Fruit fly (Drosophila melanogaster) whole organism, embryonic: ENCODE data around the gene Svil.

ENCODE experiments used
- Adf1 ChIP-seq: fragments of 200-800 bp; sonication (Bioruptor generic); IDR thresholded peaks from 2 replicates; pipeline ENCODE4 v1.3.6; 2022; ENCODE audit warnings: missing biosample characterization, missing genetic modification characterization
- Awh ChIP-seq: fragments of 200-800 bp; sonication (Bioruptor generic); IDR thresholded peaks from 2 replicates; pipeline ENCODE4, ENCODE4 v1.3.6; 2022; ENCODE audit warnings: missing biosample characterization, missing genetic modification characterization
- C15 ChIP-seq: fragments of 200-800 bp; sonication (Bioruptor generic); IDR thresholded peaks from 3 replicates; pipeline ENCODE4 v1.3.6; 2022; ENCODE audit warnings: missing biosample characterization, missing genetic modification characterization
- CG10543 ChIP-seq: fragments of 200-800 bp; sonication (Bioruptor generic); optimal IDR thresholded peaks from 3 replicates; lab custom pipeline; 2017; ENCODE audit warnings: missing biosample characterization, mild to moderate bottlenecking, missing genetic modification characterization, moderate library complexity
- CG11093 ChIP-seq: fragments of 200-800 bp; sonication (Bioruptor generic); IDR thresholded peaks from 3 replicates; pipeline ENCODE4 v1.3.6; 2022; ENCODE audit warnings: missing biosample characterization, missing genetic modification characterization
- CG11504 ChIP-seq: fragments of 200-800 bp; sonication (Bioruptor generic); optimal IDR thresholded peaks from 3 replicates; lab custom pipeline; 2019; ENCODE audit warnings: missing biosample characterization, mild to moderate bottlenecking, missing genetic modification characterization, moderate library complexity
- CG15601 ChIP-seq: fragments of 200-800 bp; sonication (Bioruptor generic); optimal IDR thresholded peaks from 3 replicates; lab custom pipeline; 2019; ENCODE audit warnings: missing biosample characterization, mild to moderate bottlenecking, missing genetic modification characterization, moderate library complexity
- CG2116 ChIP-seq: fragments of 200-800 bp; sonication (Bioruptor generic); optimal IDR thresholded peaks from 3 replicates; lab custom pipeline; 2018; ENCODE audit warnings: missing biosample characterization, mild to moderate bottlenecking, missing genetic modification characterization
- CG2199 ChIP-seq: fragments of 200-800 bp; sonication (Bioruptor generic); IDR thresholded peaks from 3 replicates; pipeline ENCODE4 v1.3.6; 2022; ENCODE audit warnings: missing biosample characterization, missing genetic modification characterization
- CG2202 ChIP-seq: fragments of 200-800 bp; sonication (Bioruptor generic); optimal IDR thresholded peaks from 2 replicates; lab custom pipeline; 2018; ENCODE audit warnings: missing biosample characterization, mild to moderate bottlenecking, missing genetic modification characterization
- CG34376 ChIP-seq: fragments of 200-800 bp; sonication (Bioruptor generic); optimal IDR thresholded peaks from 2 replicates; lab custom pipeline; 2018; ENCODE audit warnings: missing biosample characterization, mild to moderate bottlenecking, missing genetic modification characterization
- CG3847 ChIP-seq: fragments of 200-800 bp; sonication (Bioruptor generic); IDR thresholded peaks from 2 replicates; pipeline ENCODE4 v1.3.6; 2022; ENCODE audit warnings: missing biosample characterization, missing genetic modification characterization
- CG6765 ChIP-seq: fragments of 200-800 bp; sonication (Bioruptor generic); optimal IDR thresholded peaks from 3 replicates; lab custom pipeline; 2017; ENCODE audit warnings: missing biosample characterization, mild to moderate bottlenecking, missing genetic modification characterization
- CG6854 ChIP-seq: fragments of 200-800 bp; sonication (Bioruptor generic); optimal IDR thresholded peaks from 3 replicates; lab custom pipeline; 2017; ENCODE audit warnings: missing biosample characterization, mild to moderate bottlenecking, missing genetic modification characterization
- CG7556 ChIP-seq: fragments of 200-800 bp; sonication (Bioruptor generic); optimal IDR thresholded peaks from 2 replicates; lab custom pipeline; 2017; ENCODE audit warnings: missing biosample characterization, mild to moderate bottlenecking, missing genetic modification characterization
- CG7928 ChIP-seq: fragments of 200-800 bp; sonication (Bioruptor generic); optimal IDR thresholded peaks from 2 replicates; lab custom pipeline; 2017; ENCODE audit warnings: missing biosample characterization, mild to moderate bottlenecking, missing genetic modification characterization
- CG7963 ChIP-seq: fragments of 200-800 bp; sonication (Bioruptor generic); IDR thresholded peaks from 3 replicates; pipeline ENCODE4 v1.3.6; 2022; ENCODE audit warnings: missing biosample characterization, missing genetic modification characterization; ENCODE audit not compliant: partially characterized antibody
- CG8944 ChIP-seq: fragments of 200-800 bp; sonication (Bioruptor generic); optimal IDR thresholded peaks from 3 replicates; lab custom pipeline; 2016; ENCODE audit warnings: missing biosample characterization, missing genetic modification characterization
- CG9817 ChIP-seq: fragments of 200-800 bp; sonication (Bioruptor generic); optimal IDR thresholded peaks from 2 replicates; lab custom pipeline; 2018; ENCODE audit warnings: missing biosample characterization, mild to moderate bottlenecking, missing genetic modification characterization, moderate library complexity
- CoRest ChIP-seq: fragments of 200-800 bp; sonication (Bioruptor generic); optimal IDR thresholded peaks from 3 replicates; lab custom pipeline; 2018; ENCODE audit warnings: missing biosample characterization, mild to moderate bottlenecking, missing genetic modification characterization, moderate library complexity
- Dll ChIP-seq: fragments of 200-800 bp; sonication (Bioruptor generic); IDR thresholded peaks from 4 replicates; pipeline ENCODE4 v1.3.6; 2022; ENCODE audit warnings: missing biosample characterization, missing genetic modification characterization; ENCODE audit not compliant: partially characterized antibody
- Dp ChIP-seq: fragments of 200-800 bp; sonication (Bioruptor generic); optimal IDR thresholded peaks from 2 replicates; lab custom pipeline; 2018; ENCODE audit warnings: missing biosample characterization, mild to moderate bottlenecking, missing genetic modification characterization, moderate library complexity
- ERR ChIP-seq: fragments of 200-800 bp; sonication (Bioruptor generic); optimal IDR thresholded peaks from 2 replicates; lab custom pipeline; 2016; ENCODE audit warnings: missing biosample characterization, missing genetic modification characterization
- HHEX ChIP-seq: fragments of 200-800 bp; sonication (Bioruptor generic); optimal IDR thresholded peaks from 3 replicates; lab custom pipeline; 2017; ENCODE audit warnings: missing biosample characterization, mild to moderate bottlenecking, missing genetic modification characterization, missing genetic modification reagents
- Hand ChIP-seq: fragments of 200-800 bp; sonication (Bioruptor generic); optimal IDR thresholded peaks from 2 replicates; lab custom pipeline; 2017; ENCODE audit warnings: mild to moderate bottlenecking, missing biosample characterization, missing genetic modification reagents, missing genetic modification characterization
- HmgZ ChIP-seq: fragments of 200-800 bp; sonication (Bioruptor generic); optimal IDR thresholded peaks from 2 replicates; lab custom pipeline; 2018; ENCODE audit warnings: missing biosample characterization, mild to moderate bottlenecking, missing genetic modification characterization
- Jarid2 ChIP-seq: fragments of 200-800 bp; sonication (Bioruptor generic); optimal IDR thresholded peaks from 3 replicates; lab custom pipeline; 2017; ENCODE audit warnings: mild to moderate bottlenecking, missing biosample characterization, missing genetic modification reagents, missing genetic modification characterization
- NFAT ChIP-seq: fragments of 200-800 bp; sonication (Bioruptor generic); IDR thresholded peaks from 2 replicates; pipeline ENCODE4 v1.3.6; 2022; ENCODE audit warnings: missing biosample characterization, missing genetic modification characterization
- NK7.1 ChIP-seq: fragments of 200-800 bp; sonication (Bioruptor generic); optimal IDR thresholded peaks from 3 replicates; lab custom pipeline; 2016; ENCODE audit warnings: missing biosample characterization, missing genetic modification characterization
- Sox100B ChIP-seq: fragments of 200-800 bp; sonication (Bioruptor generic); optimal IDR thresholded peaks from 3 replicates; lab custom pipeline; 2018; ENCODE audit warnings: missing biosample characterization, mild to moderate bottlenecking, missing genetic modification characterization
- Trl ChIP-seq, 3 experiments: fragments of >200 bp in 2 of 3; fragments of 200-800 bp in 1 of 3; sonication (Bioruptor generic) in 1 of 3; optimal IDR thresholded peaks; 2 replicates in 1 of 3; 3 replicates in 2 of 3; lab custom pipeline; 2016 to 2017; ENCODE audit warnings: missing biosample characterization in 1 of 3, missing genetic modification characterization in 1 of 3
- ac ChIP-seq: fragments of 200-800 bp; sonication (Bioruptor generic); optimal IDR thresholded peaks from 3 replicates; lab custom pipeline; 2017; ENCODE audit warnings: missing biosample characterization, mild to moderate bottlenecking, missing genetic modification characterization
- az2 ChIP-seq: fragments of 200-800 bp; sonication (Bioruptor generic); optimal IDR thresholded peaks from 3 replicates; lab custom pipeline; 2016; ENCODE audit warnings: missing biosample characterization, missing genetic modification characterization
- esg ChIP-seq: fragments of 200-800 bp; sonication (Bioruptor generic); conservative IDR thresholded peaks from 2 replicates; pipeline ENCODE4 v1.3.6; 2022; ENCODE audit warnings: missing biosample characterization, missing genetic modification characterization
- fd96Cb ChIP-seq: fragments of 200-800 bp; sonication (Bioruptor generic); optimal IDR thresholded peaks from 2 replicates; lab custom pipeline; 2018; ENCODE audit warnings: missing biosample characterization, mild to moderate bottlenecking, missing genetic modification characterization, moderate library complexity
- gem ChIP-seq: fragments of 200-800 bp; sonication (Bioruptor generic); optimal IDR thresholded peaks from 2 replicates; lab custom pipeline; 2019; ENCODE audit warnings: missing biosample characterization, mild to moderate bottlenecking, missing genetic modification characterization, moderate library complexity
- gro ChIP-seq: fragments of 200-800 bp; sonication (Bioruptor generic); optimal IDR thresholded peaks from 2 replicates; lab custom pipeline; 2016; ENCODE audit warnings: missing biosample characterization, missing genetic modification characterization
- her ChIP-seq: fragments of 200-800 bp; sonication (Bioruptor generic); optimal IDR thresholded peaks from 2 replicates; lab custom pipeline; 2016; ENCODE audit warnings: missing biosample characterization, missing genetic modification characterization
- insv ChIP-seq, 2 experiments: fragments of 200-800 bp; sonication (Bioruptor generic); optimal IDR thresholded peaks; 3 replicates each; lab custom pipeline; 2016 to 2018; ENCODE audit warnings: missing biosample characterization in 2 of 2, missing genetic modification characterization in 2 of 2
- jigr1 ChIP-seq: fragments of 200-800 bp; sonication (Bioruptor generic); IDR thresholded peaks from 3 replicates; pipeline ENCODE4 v1.3.6; 2022; ENCODE audit warnings: missing biosample characterization, missing genetic modification characterization
- kay ChIP-seq: fragments of 200-800 bp; sonication (Bioruptor generic); optimal IDR thresholded peaks from 2 replicates; lab custom pipeline; 2016; ENCODE audit warnings: missing biosample characterization, missing genetic modification characterization
- knrl ChIP-seq: fragments of 200-800 bp; sonication (Bioruptor generic); IDR thresholded peaks from 3 replicates; pipeline ENCODE4 v1.3.6; 2022; ENCODE audit warnings: missing biosample characterization, missing genetic modification characterization; ENCODE audit not compliant: partially characterized antibody
- odd ChIP-seq: fragments of 200-800 bp; sonication (Bioruptor generic); optimal IDR thresholded peaks from 2 replicates; lab custom pipeline; 2017; ENCODE audit warnings: missing biosample characterization, mild to moderate bottlenecking, missing genetic modification characterization
- pan ChIP-seq, 4 experiments: fragments of >200 bp in 3 of 4; fragments of 200-800 bp in 1 of 4; sonication (Bioruptor generic) in 1 of 4; optimal IDR thresholded peaks in 3 of 4; IDR thresholded peaks in 1 of 4; 2 replicates each; pipeline versions ENCODE4 v1.3.6 to Lab custom; 2017 to 2022; ENCODE audit warnings: missing biosample characterization in 2 of 4, missing genetic modification characterization in 2 of 4, mixed read lengths in 1 of 4
- sqz ChIP-seq: fragments of 200-800 bp; sonication (Bioruptor generic); optimal IDR thresholded peaks from 3 replicates; lab custom pipeline; 2018; ENCODE audit warnings: missing biosample characterization, mild to moderate bottlenecking, missing genetic modification characterization
- tap ChIP-seq: fragments of 200-800 bp; optimal IDR thresholded peaks from 3 replicates; lab custom pipeline; 2019; ENCODE audit warnings: missing biosample characterization, mild to moderate bottlenecking, missing genetic modification characterization, moderate library complexity
- trh ChIP-seq: fragments of 200-800 bp; sonication (Bioruptor generic); optimal IDR thresholded peaks from 2 replicates; lab custom pipeline; 2016; ENCODE audit warnings: missing biosample characterization, missing genetic modification characterization
- vfl ChIP-seq: fragments of 200-800 bp; sonication (Bioruptor generic); optimal IDR thresholded peaks from 2 replicates; lab custom pipeline; 2016; ENCODE audit warnings: missing biosample characterization, missing genetic modification characterization

The Svil gene

DNA sequence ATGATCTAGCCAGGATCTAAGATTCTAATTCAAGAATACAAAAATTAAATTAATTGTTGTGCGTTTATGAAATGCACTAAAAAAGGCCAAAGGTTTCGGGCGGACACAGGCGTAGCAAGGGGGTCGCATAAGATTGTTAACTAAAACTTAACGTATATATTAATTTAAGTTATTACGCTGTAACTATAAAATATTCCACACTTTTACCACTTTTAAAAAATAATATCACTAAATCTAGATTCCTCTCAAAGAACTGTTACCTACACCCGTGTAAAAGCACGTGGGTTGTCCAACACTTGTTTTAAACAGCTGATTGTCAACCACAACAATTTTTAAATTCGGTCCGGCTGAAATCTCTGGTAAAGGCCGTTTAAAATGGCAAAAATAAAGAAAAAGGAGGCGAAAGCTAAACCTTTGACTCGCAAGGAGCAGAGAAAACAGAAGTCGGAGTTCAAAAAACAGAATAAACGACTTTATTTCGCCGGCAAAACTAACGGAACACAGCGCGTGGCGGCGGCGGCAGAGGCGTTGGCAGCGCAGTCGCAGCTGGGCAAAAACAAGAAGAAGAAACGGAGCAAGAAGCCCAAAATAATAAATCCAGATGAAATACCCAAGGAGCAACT lies 3.9 kb upstream of the Svil start, which contains the start of the genes mRpL23 and CG9004 (continued):
- TF ChIP-seq CG2202 (tag; lab: Kevin White, UChicago) (peak; percentile 98), trh (GFP tag; lab: Kevin White, UChicago) (peak; percentile 99), Sox100B (GFP tag; lab: Kevin White, UChicago) (peak; percentile 97), CG6854 (peak; percentile 96), CG9817 (tag; lab: Kevin White, UChicago) (peak; percentile 99), insv (GFP tag; optimal IDR thresholded peaks at IDR 0.05; lab: Kevin White, UChicago) (peak; percentile 54 to 76), CG3847 (GFP tag; lab: Robert Waterston, UW) (peak; percentile 100), C15 (GFP tag; lab: Robert Waterston, UW) (peak; percentile 99), CG7556 (GFP tag; lab: Kevin White, UChicago) (peak; percentile 98), CG10543 (GFP tag; lab: Kevin White, UChicago) (peak; percentile 97), CG11504 (tag; lab: Kevin White, UChicago) (peak; percentile 98), CG2116 (GFP tag; lab: Kevin White, UChicago) (peak; percentile 91), jigr1 (GFP tag; lab: Robert Waterston, UW) (peak; percentile 99), CG15601 (tag; lab: Kevin White, UChicago) (peak; percentile 97), CoRest (tag; lab: Kevin White, UChicago) (peak; percentile 99), HmgZ (peak; percentile 99), Dll (0 out of 4 replicates have a peak, but pooled peaks have one; percentile 53), pan (optimal IDR thresholded peaks at IDR 0.05; lab: Kevin White, UChicago) (no peak), pan (GFP tag; optimal IDR thresholded peaks at IDR 0.05 in 1 of 2, IDR thresholded peaks at IDR 0.05 in 1 of 2) (peak in 1 of 2 experiments; percentile 100), NFAT (GFP tag; lab: Robert Waterston, UW) (peak; percentile 100), CG6765 (GFP tag; lab: Kevin White, UChicago) (peak; percentile 97), odd (GFP tag; lab: Kevin White, UChicago) (peak; percentile 97), ac (GFP tag; lab: Kevin White, UChicago) (peak; percentile 95), esg (GFP tag; lab: Robert Waterston, UW) (peak; percentile 100), sqz (GFP tag; lab: Kevin White, UChicago) (peak; percentile 97), CG2199 (GFP tag; lab: Robert Waterston, UW) (peak; percentile 99), CG34376 (GFP tag; lab: Kevin White, UChicago) (peak; percentile 99), NK7.1 (GFP tag; lab: Kevin White, UChicago) (peak; percentile 97), fd96Cb (peak; percentile 99), HHEX (peak; percentile 99), az2 (GFP tag; lab: Kevin White, UChicago) (peak; percentile 99), her (GFP tag; lab: Kevin White, UChicago) (peak; percentile 94), CG7928 (peak; percentile 82), CG7963 (GFP tag; lab: Robert Waterston, UW) (no peak), vfl (GFP tag; lab: Kevin White, UChicago) (peak; percentile 99), gro (peak; percentile 99), kay (peak; percentile 99), Hand (GFP tag; lab: Kevin White, UChicago) (peak; percentile 93), Jarid2 (GFP tag; lab: Kevin White, UChicago) (peak; percentile 89), knrl (peak; percentile 34; the same call in 1 of the 3 replicates), CG8944 (GFP tag; lab: Kevin White, UChicago) (peak; percentile 98), Trl (optimal IDR thresholded peaks at IDR 0.05; lab: Kevin White, UChicago) (no peak), Trl (GFP tag; optimal IDR thresholded peaks at IDR 0.05; lab: Kevin White, UChicago) (peak; percentile 99), Adf1 (GFP tag; lab: Robert Waterston, UW) (peak; percentile 97), ERR (peak; percentile 96), tap (peak; percentile 98), CG11093 (GFP tag; lab: Robert Waterston, UW) (peak; percentile 99), gem (tag; lab: Kevin White, UChicago) (peak; percentile 100), Awh (GFP tag; lab: Robert Waterston, UW) (peak; percentile 100), Dp (peak; percentile 51)
